Worm (Caenorhabditis elegans) whole organism, young adult: ENCODE results near the gene fbxb-72.

Source experiments
- B0261.1 ChIP-seq: sonication (generic microtip); optimal IDR thresholded peaks from 2 replicates; lab custom pipeline; 2016; ENCODE audit warnings: mild to moderate bottlenecking, missing genetic modification characterization, moderate library complexity, missing compliant biosample characterization
- F37B4.10 ChIP-seq: fragments of 200-800 bp; sonication (Bioruptor generic); IDR thresholded peaks from 2 replicates; pipeline ENCODE4 v1.3.6; 2022; ENCODE audit warnings: missing genetic modification characterization, missing compliant biosample characterization
- Y56A3A.18 ChIP-seq: fragments of 200-800 bp; sonication (Bioruptor generic); IDR thresholded peaks from 2 replicates; pipeline ENCODE4 v1.3.6; 2022; ENCODE audit warnings: missing genetic modification reagents, missing genetic modification characterization, missing compliant biosample characterization
- Y79H2A.3 ChIP-seq: fragments of 200-800 bp; sonication (Bioruptor generic); conservative IDR thresholded peaks from 2 replicates; pipeline ENCODE4 v1.3.6; 2022; ENCODE audit warnings: missing genetic modification reagents, missing genetic modification characterization, missing compliant biosample characterization
- ama-1 ChIP-seq, 3 experiments: fragments of 150-350 bp in 1 of 3; sonication (generic microtip) in 2 of 3; optimal IDR thresholded peaks; 2 replicates each; lab custom pipeline; 2014 to 2018; ENCODE audit warnings: missing biosample characterization in 2 of 3, missing genetic modification characterization in 2 of 3, missing genetic modification reagents in 2 of 3
- cebp-2 ChIP-seq: fragments of 200-800 bp; sonication (Bioruptor generic); IDR thresholded peaks from 2 replicates; pipeline ENCODE4 v1.3.6; 2022; ENCODE audit warnings: missing genetic modification characterization, missing compliant biosample characterization
- ceh-100 ChIP-seq: fragments of 200-800 bp; sonication (Bioruptor generic); IDR thresholded peaks from 2 replicates; pipeline ENCODE4 v1.3.6; 2022; ENCODE audit warnings: missing genetic modification reagents, missing genetic modification characterization, missing compliant biosample characterization
- let-526 ChIP-seq: fragments of 200-800 bp; sonication (Bioruptor generic); IDR thresholded peaks from 2 replicates; pipeline ENCODE4 v1.3.6; 2022; ENCODE audit warnings: missing genetic modification reagents, missing genetic modification characterization, missing compliant biosample characterization
- lin-35 ChIP-seq, 3 experiments: fragments of 150-350 bp in 2 of 3; sonication (generic microtip) in 1 of 3; optimal IDR thresholded peaks; 2 replicates each; lab custom pipeline; 2014 to 2018; ENCODE audit warnings: missing biosample characterization in 3 of 3, missing genetic modification characterization in 3 of 3, missing genetic modification reagents in 3 of 3
- nhr-90 ChIP-seq: sonication (generic microtip); optimal IDR thresholded peaks from 2 replicates; lab custom pipeline; 2016; ENCODE audit warnings: missing genotype, mild to moderate bottlenecking, missing genetic modification characterization, missing compliant biosample characterization
- sea-2 ChIP-seq: fragments of 200-800 bp; sonication (Bioruptor generic); IDR thresholded peaks from 2 replicates; pipeline ENCODE4 v1.3.6; 2022; ENCODE audit warnings: missing genetic modification characterization, missing compliant biosample characterization
- snpc-1.1 ChIP-seq: sonication (generic microtip); optimal IDR thresholded peaks from 2 replicates; lab custom pipeline; 2017; ENCODE audit warnings: missing genetic modification characterization, mild to moderate bottlenecking, missing compliant biosample characterization, antibody characterized with exemption, moderate library complexity, missing genotype, missing genetic modification reagents; ENCODE audit not compliant: insufficient read depth
- snpc-4 ChIP-seq, 5 experiments: fragments of 150-350 bp in 1 of 5; sonication (generic microtip) in 4 of 5; optimal IDR thresholded peaks; 2 replicates each; lab custom pipeline; 2014 to 2018; ENCODE audit warnings: missing genetic modification characterization in 5 of 5, missing biosample characterization in 3 of 5, antibody characterized with exemption in 2 of 5, mild to moderate bottlenecking in 2 of 5, missing compliant biosample characterization in 2 of 5, missing genotype in 2 of 5, moderate library complexity in 2 of 5, missing genetic modification reagents in 1 of 5

ce11 chrV:687384-687783, 36.4 kb downstream of the fbxb-72 start, which contains the start of gene H25P19.1:
- TF ChIP-seq cebp-2 (GFP tag; lab: Robert Waterston, UW) = no peak
- TF ChIP-seq lin-35 (GFP tag; optimal IDR thresholded peaks at IDR 0.05; lab: Kevin White, UChicago) = no peak
- TF ChIP-seq Y79H2A.3 (GFP tag; lab: Robert Waterston, UW) = no peak
- no peak for TF ChIP-seq let-526 (GFP tag; lab: Robert Waterston, UW)
- no peak for TF ChIP-seq nhr-90 (tag; lab: Kevin White, UChicago)
- TF ChIP-seq F37B4.10 (GFP tag; lab: Robert Waterston, UW) = no peak
- TF ChIP-seq ama-1 (optimal IDR thresholded peaks at IDR 0.05; lab: Kevin White, UChicago) = no peak
- TF ChIP-seq ama-1 (GFP tag; optimal IDR thresholded peaks at IDR 0.05; lab: Kevin White, UChicago) = no peak
- no peak for TF ChIP-seq sea-2
- no peak for TF ChIP-seq Y56A3A.18 (GFP tag; lab: Robert Waterston, UW)
- no peak for TF ChIP-seq snpc-1.1 (tag; lab: Kevin White, UChicago)
- no peak for TF ChIP-seq B0261.1 (tag; lab: Kevin White, UChicago)
- TF ChIP-seq snpc-4 (GFP tag; optimal IDR thresholded peaks at IDR 0.05; lab: Kevin White, UChicago) = no peak
- no peak for TF ChIP-seq snpc-4 (tag; optimal IDR thresholded peaks at IDR 0.05; lab: Kevin White, UChicago)
- TF ChIP-seq ceh-100 (GFP tag; lab: Robert Waterston, UW) = no peak
